Worm (Caenorhabditis elegans): Measurements from ENCODE around the gene cutl-3.

- no peak for TF ChIP-seq K12H6.12 (tag; optimal IDR thresholded peaks at IDR 0.05)
- TF ChIP-seq mxl-1 (tag; optimal IDR thresholded peaks at IDR 0.05): no peak
- no peak for TF ChIP-seq nhr-27 (tag; optimal IDR thresholded peaks at IDR 0.05)
Observed at ce11 chrX:14959393-14960073, 39.5 kb downstream of the cutl-3 start.

Data from whole organism, young adult.